Worm (Caenorhabditis elegans): ENCODE results near the gene F42C5.5.

- TF ChIP-seq ceh-83 (GFP tag; optimal IDR thresholded peaks at IDR 0.05) (no peak), lsy-2 (tag; optimal IDR thresholded peaks at IDR 0.05) (no peak), unc-62 (GFP tag; optimal IDR thresholded peaks at IDR 0.05) (no peak)
These were observed 33.4 kb downstream of the F42C5.5 start, which contains the start of gene C06E4.3 for ce11 chrIV:7260587-7260986.
